Fruit fly (Drosophila melanogaster) whole organism, prepupa: ENCODE data around the gene Sfmbt.
"Not testable (repeated sequence)": the region's sequence is repeated elsewhere in the genome, so short reads cannot be mapped to it uniquely, and the experiment has no call there.

Experiments used
- CG10669 ChIP-seq: fragments of 200-800 bp; sonication (Bioruptor generic); optimal IDR thresholded peaks from 3 replicates; lab custom pipeline; 2018; ENCODE audit warnings: missing biosample characterization, mild to moderate bottlenecking, missing genetic modification characterization, moderate library complexity
- CG11762 ChIP-seq: fragments of 200-800 bp; sonication (Bioruptor generic); optimal IDR thresholded peaks from 3 replicates; lab custom pipeline; 2016; ENCODE audit warnings: missing biosample characterization, missing genetic modification characterization; ENCODE audit not compliant: insufficient read depth
- CG15336 ChIP-seq: fragments of 200-800 bp; sonication (Bioruptor generic); IDR thresholded peaks from 2 replicates; pipeline ENCODE4 v1.3.6; 2022; ENCODE audit warnings: missing biosample characterization, missing genetic modification characterization
- CG1621 ChIP-seq: fragments of 200-800 bp; sonication (Bioruptor generic); optimal IDR thresholded peaks from 3 replicates; lab custom pipeline; 2018; ENCODE audit warnings: missing biosample characterization, mild to moderate bottlenecking, missing genetic modification characterization
- CG16779 ChIP-seq: fragments of 200-800 bp; sonication (Bioruptor generic); optimal IDR thresholded peaks from 3 replicates; lab custom pipeline; 2017; ENCODE audit warnings: missing biosample characterization, mild to moderate bottlenecking, missing genetic modification characterization
- CG3032 ChIP-seq: fragments of 200-800 bp; optimal IDR thresholded peaks from 2 replicates; lab custom pipeline; 2019; ENCODE audit warnings: missing biosample characterization, mild to moderate bottlenecking, missing genetic modification characterization, moderate library complexity
- CG31627 ChIP-seq: fragments of 200-800 bp; sonication (Bioruptor generic); optimal IDR thresholded peaks from 3 replicates; lab custom pipeline; 2016; ENCODE audit warnings: missing biosample characterization, missing genetic modification characterization
- CG32006 ChIP-seq: fragments of 200-800 bp; sonication (Bioruptor generic); optimal IDR thresholded peaks from 3 replicates; lab custom pipeline; 2017; ENCODE audit warnings: missing biosample characterization, mild to moderate bottlenecking, missing genetic modification characterization
- CG34406 ChIP-seq: fragments of 200-800 bp; sonication (Bioruptor generic); optimal IDR thresholded peaks from 3 replicates; lab custom pipeline; 2016; ENCODE audit warnings: missing biosample characterization, missing genetic modification characterization
- CG3919 ChIP-seq: fragments of 200-800 bp; sonication (Bioruptor generic); optimal IDR thresholded peaks from 3 replicates; lab custom pipeline; 2016; ENCODE audit warnings: missing biosample characterization, missing genetic modification characterization
- CG4318 ChIP-seq: fragments of 200-800 bp; sonication (Bioruptor generic); optimal IDR thresholded peaks from 3 replicates; lab custom pipeline; 2017; ENCODE audit warnings: missing biosample characterization, mild to moderate bottlenecking, missing genetic modification characterization
- CG6163 ChIP-seq: fragments of 200-800 bp; sonication (Bioruptor generic); IDR thresholded peaks from 3 replicates; pipeline ENCODE4 v1.3.6; 2022; ENCODE audit warnings: missing biosample characterization, missing genetic modification characterization
- CG6276 ChIP-seq: fragments of 200-800 bp; sonication (Bioruptor generic); optimal IDR thresholded peaks from 2 replicates; lab custom pipeline; 2017; ENCODE audit warnings: missing biosample characterization, mild to moderate bottlenecking, missing genetic modification characterization
- CG6792 ChIP-seq: fragments of 200-800 bp; sonication (Bioruptor generic); optimal IDR thresholded peaks from 3 replicates; lab custom pipeline; 2016; ENCODE audit warnings: missing biosample characterization, missing genetic modification characterization
- CG6854 ChIP-seq: fragments of 200-800 bp; sonication (Bioruptor generic); optimal IDR thresholded peaks from 2 replicates; lab custom pipeline; 2017; ENCODE audit warnings: missing biosample characterization, mild to moderate bottlenecking, missing genetic modification characterization
- CG7368 ChIP-seq: fragments of 200-800 bp; sonication (Bioruptor generic); optimal IDR thresholded peaks from 3 replicates; lab custom pipeline; 2016; ENCODE audit warnings: missing biosample characterization, missing genetic modification characterization
- CG8319 ChIP-seq: fragments of 200-800 bp; sonication (Bioruptor generic); optimal IDR thresholded peaks from 3 replicates; lab custom pipeline; 2016; ENCODE audit warnings: missing biosample characterization, missing genetic modification characterization
- Eip75B ChIP-seq: fragments of 200-800 bp; sonication (Bioruptor generic); optimal IDR thresholded peaks from 3 replicates; lab custom pipeline; 2016; ENCODE audit warnings: missing biosample characterization, missing genetic modification characterization
- Eip78C ChIP-seq: fragments of 200-800 bp; sonication (Bioruptor generic); peaks from one replicate; lab custom pipeline; 2016; ENCODE audit warnings: missing biosample characterization, missing genetic modification characterization
- Eip93F ChIP-seq: fragments of 200-800 bp; sonication (Bioruptor generic); optimal IDR thresholded peaks from 2 replicates; lab custom pipeline; 2016; ENCODE audit warnings: missing biosample characterization, mild to moderate bottlenecking, missing genetic modification characterization
- Ets21C ChIP-seq: fragments of 200-800 bp; sonication (Bioruptor generic); optimal IDR thresholded peaks from 3 replicates; lab custom pipeline; 2016; ENCODE audit warnings: missing biosample characterization, missing genetic modification characterization
- Hr38 ChIP-seq: sonication (Bioruptor generic); optimal IDR thresholded peaks from 2 replicates; lab custom pipeline; 2016; ENCODE audit warnings: missing biosample characterization, missing genetic modification characterization
- Hr4 ChIP-seq: fragments of 200-800 bp; sonication (Bioruptor generic); optimal IDR thresholded peaks from 3 replicates; lab custom pipeline; 2016; ENCODE audit warnings: missing biosample characterization, missing genetic modification characterization
- Lpt ChIP-seq: fragments of 200-800 bp; sonication (Bioruptor generic); optimal IDR thresholded peaks from 3 replicates; lab custom pipeline; 2016; ENCODE audit warnings: missing biosample characterization, missing genetic modification characterization
- Smox ChIP-seq: fragments of 200-800 bp; sonication (Bioruptor generic); optimal IDR thresholded peaks from 3 replicates; lab custom pipeline; 2016; ENCODE audit warnings: missing biosample characterization, missing genetic modification characterization
- Sox14 ChIP-seq: fragments of 200-800 bp; sonication (Bioruptor generic); optimal IDR thresholded peaks from 3 replicates; lab custom pipeline; 2016; ENCODE audit warnings: missing biosample characterization, missing genetic modification characterization
- achi ChIP-seq: fragments of 200-800 bp; sonication (Bioruptor generic); optimal IDR thresholded peaks from 3 replicates; lab custom pipeline; 2016; ENCODE audit warnings: missing biosample characterization, missing genetic modification characterization
- acj6 ChIP-seq: fragments of 200-800 bp; sonication (Bioruptor generic); optimal IDR thresholded peaks from 3 replicates; lab custom pipeline; 2016; ENCODE audit warnings: missing biosample characterization, missing genetic modification characterization
- cyc ChIP-seq: fragments of 200-800 bp; sonication (Bioruptor generic); optimal IDR thresholded peaks from 3 replicates; lab custom pipeline; 2016; ENCODE audit warnings: missing biosample characterization, missing genetic modification characterization
- dsx ChIP-seq: fragments of 200-800 bp; optimal IDR thresholded peaks from 3 replicates; lab custom pipeline; 2019; ENCODE audit warnings: missing biosample characterization, mild to moderate bottlenecking, missing genetic modification characterization, moderate library complexity; ENCODE audit not compliant: poor library complexity, severe bottlenecking
- eg ChIP-seq: fragments of 200-800 bp; sonication (Bioruptor generic); IDR thresholded peaks from 3 replicates; pipeline ENCODE4 v1.3.6; 2022; ENCODE audit warnings: missing biosample characterization, missing genetic modification characterization
- esn ChIP-seq: fragments of 200-800 bp; sonication (Bioruptor generic); optimal IDR thresholded peaks from 2 replicates; lab custom pipeline; 2016; ENCODE audit warnings: missing biosample characterization, mild to moderate bottlenecking, missing genetic modification characterization, moderate library complexity
- fd85E ChIP-seq: fragments of 200-800 bp; sonication (Bioruptor generic); optimal IDR thresholded peaks from 3 replicates; lab custom pipeline; 2016; ENCODE audit warnings: missing biosample characterization, missing genetic modification characterization
- fkh ChIP-seq: fragments of 200-800 bp; sonication (Bioruptor generic); optimal IDR thresholded peaks from 3 replicates; lab custom pipeline; 2017; ENCODE audit warnings: missing biosample characterization, mild to moderate bottlenecking, missing genetic modification characterization, moderate library complexity
- lz ChIP-seq: fragments of 200-800 bp; sonication (Bioruptor generic); optimal IDR thresholded peaks from 3 replicates; lab custom pipeline; 2016; ENCODE audit warnings: missing biosample characterization, missing genetic modification characterization
- spab ChIP-seq: fragments of 200-800 bp; sonication (Bioruptor generic); optimal IDR thresholded peaks from 2 replicates; lab custom pipeline; 2017; ENCODE audit warnings: missing biosample characterization, mild to moderate bottlenecking, missing genetic modification characterization, missing genetic modification reagents
- ss ChIP-seq, 2 experiments: fragments of 200-800 bp; sonication (Bioruptor generic); optimal IDR thresholded peaks; 2 replicates in 1 of 2; 3 replicates in 1 of 2; lab custom pipeline; 2017 to 2018; ENCODE audit warnings: mild to moderate bottlenecking in 2 of 2, missing biosample characterization in 2 of 2, missing genetic modification characterization in 2 of 2, moderate library complexity in 1 of 2
- svp ChIP-seq: fragments of 200-800 bp; sonication (Bioruptor generic); peaks from one replicate; lab custom pipeline; 2016; ENCODE audit warnings: missing biosample characterization, missing genetic modification characterization
- topi ChIP-seq: fragments of 200-800 bp; sonication (Bioruptor generic); optimal IDR thresholded peaks from 3 replicates; lab custom pipeline; 2016; ENCODE audit warnings: missing biosample characterization, missing genetic modification characterization
- vri ChIP-seq: fragments of 200-800 bp; sonication (Bioruptor generic); optimal IDR thresholded peaks from 3 replicates; lab custom pipeline; 2016; ENCODE audit warnings: missing biosample characterization, mild to moderate bottlenecking, missing genetic modification characterization

Sfmbt gene

dm6 chr2L:13215640-13216129 is 39.1 kb upstream of the Sfmbt start:
- peak; percentile 9 for TF ChIP-seq CG3032 (tag; lab: Kevin White, UChicago)
- TF ChIP-seq Eip78C (GFP tag; lab: Kevin White, UChicago) = peak; percentile 78
- peak; percentile 92 for TF ChIP-seq svp (GFP tag; lab: Kevin White, UChicago)
- TF ChIP-seq CG15336 (GFP tag; lab: Robert Waterston, UW) = peak; percentile 29; the same call in 1 of the 2 replicates
- peak; percentile 45 for TF ChIP-seq topi
- TF ChIP-seq cyc (GFP tag; lab: Kevin White, UChicago) = peak; percentile 49
- TF ChIP-seq lz (GFP tag; lab: Kevin White, UChicago) = peak; percentile 11
- peak; percentile 58 for TF ChIP-seq esn (GFP tag; lab: Kevin White, UChicago)
- peak; percentile 34 for TF ChIP-seq fkh (GFP tag; lab: Kevin White, UChicago)

- TF ChIP-seq fd85E (no peak), CG8319 (GFP tag; lab: Kevin White, UChicago) (no peak)
- TF ChIP-seq, all 60 proteins: peak for 0
These were observed 38.4 kb upstream of the Sfmbt start, which contains the start of gene kek4 for dm6 chr2L:13215010-13215409. Gene kek4, minus strand, starts transcription at chr2L:13215350.

- TF ChIP-seq Smox (GFP tag; lab: Kevin White, UChicago); Eip93F (GFP tag; lab: Kevin White, UChicago); CG3032 (tag; lab: Kevin White, UChicago): not testable (repeated sequence)
- TF ChIP-seq, all 60 proteins: peak for 0; not testable (repeated sequence) for 60
These were observed 35.2 kb upstream of the Sfmbt start, which contains the start of gene CG15482 for dm6 chr2L:13211764-13212265. Gene CG15482, minus strand, starts transcription at chr2L:13211814.

DNA sequence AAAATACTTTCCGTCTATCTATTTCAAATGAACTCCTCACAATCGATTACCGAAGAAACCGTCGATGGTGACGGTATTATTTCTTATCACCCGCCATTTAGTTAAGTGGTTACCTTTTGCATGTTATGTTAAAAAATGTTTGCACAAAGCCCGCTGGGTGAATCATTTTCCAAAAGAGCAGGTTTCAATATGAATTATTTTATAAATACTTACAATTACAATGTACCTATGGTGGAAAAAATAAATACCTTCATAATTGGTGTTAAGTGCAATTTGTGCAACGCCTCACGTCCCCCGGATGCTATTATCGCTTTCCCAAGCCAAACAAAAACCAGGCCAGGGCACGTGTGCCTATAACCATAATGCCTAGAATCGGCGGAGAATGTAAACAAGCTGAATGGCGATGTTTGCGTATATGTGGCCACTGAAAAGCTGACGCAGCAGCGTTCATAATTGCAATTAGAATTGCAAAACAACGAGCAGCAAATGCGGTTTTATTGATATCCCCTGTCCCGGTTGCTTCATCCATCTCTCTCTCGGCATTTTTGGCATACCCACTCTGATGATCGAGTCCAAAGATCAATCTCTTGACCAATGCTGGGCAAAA is 30.4 kb upstream of the Sfmbt start:
- TF ChIP-seq Hr38 (GFP tag; lab: Kevin White, UChicago) = no peak
- no peak for TF ChIP-seq CG10669
- no peak for TF ChIP-seq CG34406 (GFP tag; lab: Kevin White, UChicago)
- TF ChIP-seq vri (GFP tag; lab: Kevin White, UChicago) = no peak
- no peak for TF ChIP-seq Sox14 (GFP tag; lab: Kevin White, UChicago)
- TF ChIP-seq Hr4 (GFP tag; lab: Kevin White, UChicago) = no peak
- no peak for TF ChIP-seq dsx (GFP tag; lab: Kevin White, UChicago)
- no peak for TF ChIP-seq lz (GFP tag; lab: Kevin White, UChicago)
- no peak for TF ChIP-seq topi
- TF ChIP-seq CG6792 = no peak
- TF ChIP-seq CG31627 (GFP tag; lab: Kevin White, UChicago) = no peak
- TF ChIP-seq Ets21C = no peak
- no peak; the same call in 2 of the 3 replicates for TF ChIP-seq eg (GFP tag; lab: Robert Waterston, UW)
- no peak for TF ChIP-seq achi (GFP tag; lab: Kevin White, UChicago)
- no peak for TF ChIP-seq CG6854
- no peak for TF ChIP-seq spab (GFP tag; lab: Kevin White, UChicago)
- no peak for TF ChIP-seq Eip75B (GFP tag; lab: Kevin White, UChicago)
- no peak for TF ChIP-seq Eip93F (GFP tag; lab: Kevin White, UChicago)
- TF ChIP-seq acj6 (GFP tag; lab: Kevin White, UChicago) = no peak
- TF ChIP-seq CG7368 (GFP tag; lab: Kevin White, UChicago) = no peak
- TF ChIP-seq, all 60 proteins: peak for 0

dm6 chr2L:13206077-13206668 is 29.6 kb upstream of the Sfmbt start:
- TF ChIP-seq CG1621 (tag; lab: Kevin White, UChicago) (peak; percentile 39), CG15336 (GFP tag; lab: Robert Waterston, UW) (0 out of 2 replicates have a peak, but pooled peaks have one; percentile 27), CG11762 (GFP tag; lab: Kevin White, UChicago) (no peak), eg (GFP tag; lab: Robert Waterston, UW) (peak; percentile 61; the same call in 2 of the 3 replicates), vri (GFP tag; lab: Kevin White, UChicago) (peak; percentile 55), CG16779 (tag; lab: Kevin White, UChicago) (peak; percentile 52), fkh (GFP tag; lab: Kevin White, UChicago) (peak; percentile 8), CG4318 (GFP tag; lab: Kevin White, UChicago) (no peak), CG6163 (peak; percentile 65; the same call in 2 of the 3 replicates), CG32006 (GFP tag; lab: Kevin White, UChicago) (no peak), ss (GFP tag; optimal IDR thresholded peaks at IDR 0.05; lab: Kevin White, UChicago) (peak; percentile 5 to 73), Eip75B (GFP tag; lab: Kevin White, UChicago) (peak; percentile 31), Sox14 (GFP tag; lab: Kevin White, UChicago) (no peak), CG6792 (no peak), Lpt (GFP tag; lab: Kevin White, UChicago) (peak; percentile 32), topi (no peak), CG6276 (GFP tag; lab: Kevin White, UChicago) (peak; percentile 44), CG3919 (GFP tag; lab: Kevin White, UChicago) (peak; percentile 23), Eip78C (GFP tag; lab: Kevin White, UChicago) (peak; percentile 77)
